Fruit fly (Drosophila melanogaster) whole organism, pupa: ENCODE results near the gene CG18420.

Experiments
- CG13204 ChIP-seq: fragments of 200-800 bp; sonication (Bioruptor generic); optimal IDR thresholded peaks from 2 replicates; lab custom pipeline; 2018; ENCODE audit warnings: missing biosample characterization, mild to moderate bottlenecking, missing genetic modification characterization, moderate library complexity
- CG15710 ChIP-seq: fragments of 200-800 bp; sonication (Bioruptor generic); optimal IDR thresholded peaks from 2 replicates; lab custom pipeline; 2018; ENCODE audit warnings: missing biosample characterization, mild to moderate bottlenecking, missing genetic modification characterization, moderate library complexity
- CG17806 ChIP-seq: fragments of 200-800 bp; sonication (Bioruptor generic); optimal IDR thresholded peaks from 2 replicates; lab custom pipeline; 2018; ENCODE audit warnings: missing biosample characterization, mild to moderate bottlenecking, missing genetic modification characterization, moderate library complexity
- EcR ChIP-seq: fragments of 200-800 bp; sonication (Bioruptor generic); optimal IDR thresholded peaks from 3 replicates; lab custom pipeline; 2019; ENCODE audit warnings: missing biosample characterization, missing genetic modification characterization, mild to moderate bottlenecking, moderate library complexity, missing genetic modification reagents
- Pif1A ChIP-seq: fragments of 200-800 bp; sonication (Bioruptor generic); optimal IDR thresholded peaks from 3 replicates; lab custom pipeline; 2016; ENCODE audit warnings: missing biosample characterization, missing genetic modification characterization

- TF ChIP-seq EcR (GFP tag; lab: Kevin White, UChicago) (no peak), CG15710 (tag; lab: Kevin White, UChicago) (no peak), CG13204 (GFP tag; lab: Kevin White, UChicago) (no peak), Pif1A (GFP tag; lab: Kevin White, UChicago) (no peak), CG17806 (tag; lab: Kevin White, UChicago) (no peak)
Observed at dm6 chr2L:14760467-14760866, 36.0 kb downstream of the CG18420 start, which contains the start of gene CG4691.
